Fruit fly (Drosophila melanogaster) whole organism, embryonic: ENCODE data around the gene Sec15.

Source experiments
- BEAF-32 ChIP-seq: fragments of 200-800 bp; sonication (Bioruptor generic); optimal IDR thresholded peaks from 3 replicates; lab custom pipeline; 2017; ENCODE audit warnings: missing biosample characterization, missing genetic modification characterization, mild to moderate bottlenecking, moderate library complexity, missing genetic modification reagents
- CG10979 ChIP-seq: fragments of 200-800 bp; sonication (Bioruptor generic); optimal IDR thresholded peaks from 2 replicates; lab custom pipeline; 2018; ENCODE audit warnings: missing biosample characterization, mild to moderate bottlenecking, missing genetic modification characterization, moderate library complexity
- CG11398 ChIP-seq: fragments of 200-800 bp; sonication (Bioruptor generic); optimal IDR thresholded peaks from 2 replicates; lab custom pipeline; 2016; ENCODE audit warnings: missing biosample characterization, missing genetic modification characterization
- CG11456 ChIP-seq: fragments of 200-800 bp; sonication (Bioruptor generic); IDR thresholded peaks from 3 replicates; pipeline ENCODE4 v1.3.6; 2022; ENCODE audit warnings: missing biosample characterization, missing genetic modification characterization
- CG12104 ChIP-seq: fragments of 200-800 bp; sonication (Bioruptor generic); optimal IDR thresholded peaks from 3 replicates; lab custom pipeline; 2016; ENCODE audit warnings: missing biosample characterization, missing genetic modification characterization
- CG12155 ChIP-seq: fragments of 200-800 bp; sonication (Bioruptor generic); optimal IDR thresholded peaks from 3 replicates; lab custom pipeline; 2016; ENCODE audit warnings: missing biosample characterization, missing genetic modification characterization
- CG12942 ChIP-seq: fragments of 200-800 bp; sonication (Bioruptor generic); optimal IDR thresholded peaks from 3 replicates; lab custom pipeline; 2016; ENCODE audit warnings: missing biosample characterization, missing genetic modification characterization
- CG16815 ChIP-seq: fragments of 200-800 bp; sonication (Bioruptor generic); optimal IDR thresholded peaks from 3 replicates; lab custom pipeline; 2017; ENCODE audit warnings: missing biosample characterization, mild to moderate bottlenecking, missing genetic modification characterization
- CG17361 ChIP-seq: fragments of 200-800 bp; sonication (Bioruptor generic); IDR thresholded peaks from 3 replicates; pipeline ENCODE4 v1.3.6; 2022; ENCODE audit warnings: missing biosample characterization, missing genetic modification characterization
- CG17385 ChIP-seq: fragments of 200-800 bp; sonication (Bioruptor generic); optimal IDR thresholded peaks from 3 replicates; lab custom pipeline; 2018; ENCODE audit warnings: missing biosample characterization, mild to moderate bottlenecking, missing genetic modification characterization
- CG2129 ChIP-seq: fragments of 200-800 bp; sonication (Bioruptor generic); IDR thresholded peaks from 2 replicates; pipeline ENCODE4 v1.3.6; 2022; ENCODE audit warnings: missing biosample characterization, missing genetic modification characterization; ENCODE audit not compliant: partially characterized antibody
- CG2875 ChIP-seq: fragments of 200-800 bp; sonication (Bioruptor generic); optimal IDR thresholded peaks from 2 replicates; lab custom pipeline; 2017; ENCODE audit warnings: missing biosample characterization, mild to moderate bottlenecking, missing genetic modification characterization, missing genetic modification reagents
- CG30403 ChIP-seq: fragments of 200-800 bp; sonication (Bioruptor generic); optimal IDR thresholded peaks from 3 replicates; lab custom pipeline; 2016; ENCODE audit warnings: missing biosample characterization, missing genetic modification characterization
- CG34224 ChIP-seq: fragments of 200-800 bp; sonication (Bioruptor generic); IDR thresholded peaks from 3 replicates; pipeline ENCODE4 v1.3.6; 2022; ENCODE audit warnings: missing biosample characterization, missing genetic modification characterization; ENCODE audit not compliant: partially characterized antibody
- CG34376 ChIP-seq: fragments of 200-800 bp; sonication (Bioruptor generic); optimal IDR thresholded peaks from 2 replicates; lab custom pipeline; 2018; ENCODE audit warnings: missing biosample characterization, mild to moderate bottlenecking, missing genetic modification characterization
- CG3847 ChIP-seq: fragments of 200-800 bp; sonication (Bioruptor generic); IDR thresholded peaks from 2 replicates; pipeline ENCODE4 v1.3.6; 2022; ENCODE audit warnings: missing biosample characterization, missing genetic modification characterization
- CG4328 ChIP-seq: fragments of 200-800 bp; sonication (Bioruptor generic); optimal IDR thresholded peaks from 3 replicates; lab custom pipeline; 2017; ENCODE audit warnings: missing biosample characterization, missing genetic modification reagents, missing genetic modification characterization
- CG6689 ChIP-seq: fragments of 200-800 bp; sonication (Bioruptor generic); IDR thresholded peaks from 2 replicates; pipeline ENCODE4 v1.3.6; 2022; ENCODE audit warnings: missing biosample characterization, missing genetic modification characterization
- CG7372 ChIP-seq: fragments of 200-800 bp; sonication (Bioruptor generic); IDR thresholded peaks from 2 replicates; pipeline ENCODE4 v1.3.6; 2022; ENCODE audit warnings: missing biosample characterization, missing genetic modification characterization
- CG9437 ChIP-seq: fragments of 200-800 bp; sonication (Bioruptor generic); optimal IDR thresholded peaks from 2 replicates; lab custom pipeline; 2018; ENCODE audit warnings: missing biosample characterization, mild to moderate bottlenecking, missing genetic modification characterization
- Chrac-16 ChIP-seq: fragments of 200-800 bp; sonication (Bioruptor generic); optimal IDR thresholded peaks from 3 replicates; lab custom pipeline; 2016; ENCODE audit warnings: missing biosample characterization, missing genetic modification characterization
- Dad ChIP-seq: fragments of 200-800 bp; sonication (Bioruptor generic); optimal IDR thresholded peaks from 3 replicates; lab custom pipeline; 2016; ENCODE audit warnings: missing biosample characterization, missing genetic modification characterization
- Ets65A ChIP-seq: fragments of 200-800 bp; sonication (Bioruptor generic); peaks from one replicate; lab custom pipeline; 2016; ENCODE audit warnings: missing biosample characterization, missing genetic modification characterization
- Fer2 ChIP-seq: fragments of 200-800 bp; sonication (Bioruptor generic); optimal IDR thresholded peaks from 2 replicates; lab custom pipeline; 2018; ENCODE audit warnings: missing biosample characterization, mild to moderate bottlenecking, missing genetic modification characterization, moderate library complexity
- GATAe ChIP-seq: fragments of 200-800 bp; sonication (Bioruptor generic); conservative IDR thresholded peaks from 2 replicates; pipeline ENCODE4 v1.3.6; 2022; ENCODE audit warnings: missing biosample characterization, missing genetic modification characterization
- Hey ChIP-seq: fragments of 200-800 bp; sonication (Bioruptor generic); optimal IDR thresholded peaks from 3 replicates; lab custom pipeline; 2018; ENCODE audit warnings: missing biosample characterization, mild to moderate bottlenecking, missing genetic modification characterization
- Hr78 ChIP-seq, 2 experiments: fragments of 200-800 bp in 1 of 2; fragments of >200 bp in 1 of 2; sonication (Bioruptor generic) in 1 of 2; optimal IDR thresholded peaks; 2 replicates each; lab custom pipeline; 2017 to 2019; ENCODE audit warnings: missing biosample characterization in 2 of 2, missing genetic modification characterization in 2 of 2, mild to moderate bottlenecking in 1 of 2, moderate library complexity in 1 of 2
- NC2β ChIP-seq: fragments of 200-800 bp; sonication (Bioruptor generic); optimal IDR thresholded peaks from 2 replicates; lab custom pipeline; 2016; ENCODE audit warnings: missing biosample characterization, missing genetic modification characterization
- Nf-YB ChIP-seq: fragments of 200-800 bp; sonication (Bioruptor generic); optimal IDR thresholded peaks from 3 replicates; lab custom pipeline; 2019; ENCODE audit warnings: missing biosample characterization, mild to moderate bottlenecking, missing genetic modification characterization, moderate library complexity
- Nf-YC ChIP-seq: fragments of 200-800 bp; optimal IDR thresholded peaks from 3 replicates; lab custom pipeline; 2019; ENCODE audit warnings: missing biosample characterization, mild to moderate bottlenecking, missing genetic modification characterization, moderate library complexity
- Rfx ChIP-seq: fragments of 200-800 bp; sonication (Bioruptor generic); IDR thresholded peaks from 2 replicates; pipeline ENCODE4 v1.3.6; 2022; ENCODE audit warnings: missing biosample characterization, missing genetic modification characterization
- Spps ChIP-seq: fragments of 200-800 bp; sonication (Bioruptor generic); optimal IDR thresholded peaks from 2 replicates; lab custom pipeline; 2018; ENCODE audit warnings: missing biosample characterization, mild to moderate bottlenecking, missing genetic modification characterization
- Vsx1 ChIP-seq: fragments of 200-800 bp; sonication (Bioruptor generic); optimal IDR thresholded peaks from 2 replicates; lab custom pipeline; 2017; ENCODE audit warnings: missing biosample characterization, mild to moderate bottlenecking, missing genetic modification characterization, missing genetic modification reagents
- ato ChIP-seq: fragments of 200-800 bp; sonication (Bioruptor generic); IDR thresholded peaks from 2 replicates; pipeline ENCODE4 v1.3.6; 2022; ENCODE audit warnings: missing biosample characterization, missing genetic modification characterization; ENCODE audit not compliant: partially characterized antibody
- cato ChIP-seq: fragments of 200-800 bp; sonication (Bioruptor generic); optimal IDR thresholded peaks from 2 replicates; lab custom pipeline; 2016; ENCODE audit warnings: missing biosample characterization, missing genetic modification characterization, borderline replicate concordance
- cg ChIP-seq: fragments of 200-800 bp; sonication (Bioruptor generic); optimal IDR thresholded peaks from 3 replicates; lab custom pipeline; 2019; ENCODE audit warnings: missing biosample characterization, mild to moderate bottlenecking, missing genetic modification characterization, moderate library complexity
- chm ChIP-seq: fragments of 200-800 bp; sonication (Bioruptor generic); IDR thresholded peaks from 2 replicates; pipeline ENCODE4 v1.3.6; 2022; ENCODE audit warnings: missing biosample characterization, missing genetic modification characterization
- emc ChIP-seq: fragments of 200-800 bp; sonication (Bioruptor generic); optimal IDR thresholded peaks from 2 replicates; lab custom pipeline; 2016; ENCODE audit warnings: missing biosample characterization, missing genetic modification characterization
- gcm ChIP-seq: fragments of 200-800 bp; sonication (Bioruptor generic); optimal IDR thresholded peaks from 2 replicates; lab custom pipeline; 2019; ENCODE audit warnings: missing biosample characterization, mild to moderate bottlenecking, missing genetic modification characterization, moderate library complexity
- jing ChIP-seq: fragments of 200-800 bp; sonication (Bioruptor generic); optimal IDR thresholded peaks from 2 replicates; lab custom pipeline; 2018; ENCODE audit warnings: missing biosample characterization, mild to moderate bottlenecking, missing genetic modification characterization
- lab ChIP-seq: fragments of 200-800 bp; sonication (Bioruptor generic); optimal IDR thresholded peaks from 3 replicates; lab custom pipeline; 2017; ENCODE audit warnings: missing biosample characterization, missing genetic modification characterization, mild to moderate bottlenecking, moderate library complexity, missing genetic modification reagents
- mam ChIP-seq: fragments of 200-800 bp; sonication (Bioruptor generic); optimal IDR thresholded peaks from 3 replicates; lab custom pipeline; 2016; ENCODE audit warnings: missing biosample characterization, missing genetic modification characterization
- mirr ChIP-seq: fragments of 200-800 bp; sonication (Bioruptor generic); optimal IDR thresholded peaks from 3 replicates; lab custom pipeline; 2018; ENCODE audit warnings: missing biosample characterization, mild to moderate bottlenecking, missing genetic modification characterization
- onecut ChIP-seq: fragments of 200-800 bp; sonication (Bioruptor generic); IDR thresholded peaks from 2 replicates; pipeline ENCODE4 v1.3.6; 2022; ENCODE audit warnings: missing biosample characterization, missing genetic modification characterization
- so ChIP-seq: fragments of 200-800 bp; sonication (Bioruptor generic); IDR thresholded peaks from 3 replicates; pipeline ENCODE4 v1.3.6; 2022; ENCODE audit warnings: missing biosample characterization, missing genetic modification characterization
- ssp ChIP-seq: fragments of 200-800 bp; sonication (Bioruptor generic); IDR thresholded peaks from 2 replicates; pipeline ENCODE4 v1.3.6; 2022; ENCODE audit warnings: missing biosample characterization, missing genetic modification characterization
- trh ChIP-seq: fragments of 200-800 bp; sonication (Bioruptor generic); optimal IDR thresholded peaks from 2 replicates; lab custom pipeline; 2016; ENCODE audit warnings: missing biosample characterization, missing genetic modification characterization
- vnd ChIP-seq: fragments of 200-800 bp; sonication (Bioruptor generic); IDR thresholded peaks from 3 replicates; pipeline ENCODE4 v1.3.6; 2022; ENCODE audit warnings: missing biosample characterization, missing genetic modification characterization; ENCODE audit not compliant: partially characterized antibody

Gene Sec15

DNA sequence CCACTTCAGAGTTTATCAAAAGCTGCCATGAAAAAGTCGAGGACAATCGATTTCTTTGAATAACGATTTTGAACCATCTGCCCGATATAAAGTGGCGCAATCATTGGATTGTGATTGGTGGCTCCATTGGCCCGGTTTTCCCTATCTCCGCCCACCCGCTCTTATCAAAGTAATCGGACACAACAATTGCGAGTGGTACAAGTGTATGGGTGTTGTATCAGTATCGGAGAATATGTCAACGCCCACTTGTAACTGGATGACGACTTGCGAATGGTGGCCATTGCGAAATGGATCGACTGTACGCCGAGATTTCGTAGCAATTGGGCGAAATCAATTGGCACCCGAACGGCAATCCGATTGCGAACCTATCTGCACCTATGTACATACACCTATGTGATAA, 30.2 kb downstream of the Sec15 start:
- no peak for TF ChIP-seq CG9437 (GFP tag; lab: Kevin White, UChicago)
- TF ChIP-seq Vsx1 (GFP tag; lab: Kevin White, UChicago), result no peak
- no peak for TF ChIP-seq CG17361 (GFP tag; lab: Robert Waterston, UW)
- TF ChIP-seq Fer2 (tag; lab: Kevin White, UChicago), result no peak
- TF ChIP-seq BEAF-32 (GFP tag; lab: Kevin White, UChicago), result no peak
- no peak for TF ChIP-seq vnd
- TF ChIP-seq mam (GFP tag; lab: Kevin White, UChicago), result no peak
- no peak for TF ChIP-seq CG12155
- TF ChIP-seq CG30403 (GFP tag; lab: Kevin White, UChicago), result no peak
- TF ChIP-seq lab, result no peak
- TF ChIP-seq chm (GFP tag; lab: Robert Waterston, UW), result no peak
- TF ChIP-seq CG3847, result no peak
- no peak for TF ChIP-seq cato (GFP tag; lab: Kevin White, UChicago)
- no peak for TF ChIP-seq CG4328 (GFP tag; lab: Kevin White, UChicago)
- TF ChIP-seq ato, result no peak
- peak; percentile 1 for TF ChIP-seq cg
- no peak for TF ChIP-seq CG16815
- TF ChIP-seq CG34376 (GFP tag; lab: Kevin White, UChicago), result no peak
- TF ChIP-seq CG2875 (GFP tag; lab: Kevin White, UChicago), result no peak
- no peak for TF ChIP-seq gcm (GFP tag; lab: Kevin White, UChicago)
- no peak for TF ChIP-seq Dad
- no peak for TF ChIP-seq Spps (tag; lab: Kevin White, UChicago)
- TF ChIP-seq NC2β (GFP tag; lab: Kevin White, UChicago), result no peak
- no peak for TF ChIP-seq so (GFP tag; lab: Robert Waterston, UW)
- no peak for TF ChIP-seq CG11456
- no peak for TF ChIP-seq CG12104 (GFP tag; lab: Kevin White, UChicago)
- TF ChIP-seq CG11398, result no peak
- TF ChIP-seq Rfx (GFP tag; lab: Robert Waterston, UW), result no peak
- TF ChIP-seq ssp (GFP tag; lab: Robert Waterston, UW), result no peak
- TF ChIP-seq Nf-YB (GFP tag; lab: Kevin White, UChicago), result peak; percentile 89
- TF ChIP-seq CG2129 (GFP tag; lab: Robert Waterston, UW), result no peak
- TF ChIP-seq emc, result no peak
- no peak for TF ChIP-seq CG10979 (tag; lab: Kevin White, UChicago)
- TF ChIP-seq CG7372, result no peak
- no peak for TF ChIP-seq Chrac-16
- no peak for TF ChIP-seq Hr78 (GFP tag; optimal IDR thresholded peaks at IDR 0.05; lab: Kevin White, UChicago)
- TF ChIP-seq Ets65A (GFP tag; lab: Kevin White, UChicago), result peak; percentile 23
- no peak for TF ChIP-seq trh (GFP tag; lab: Kevin White, UChicago)
- TF ChIP-seq onecut (GFP tag; lab: Robert Waterston, UW), result no peak
- TF ChIP-seq jing (GFP tag; lab: Kevin White, UChicago), result no peak
- TF ChIP-seq CG34224 (GFP tag; lab: Robert Waterston, UW), result no peak
- TF ChIP-seq CG17385 (GFP tag; lab: Kevin White, UChicago), result no peak
- TF ChIP-seq CG12942 (GFP tag; lab: Kevin White, UChicago), result no peak
- peak; percentile 57; the same call in 1 of the 2 replicates for TF ChIP-seq GATAe
- no peak for TF ChIP-seq CG6689 (GFP tag; lab: Robert Waterston, UW)
- TF ChIP-seq mirr, result peak; percentile 13
- TF ChIP-seq Nf-YC (tag; lab: Kevin White, UChicago), result peak; percentile 92
- TF ChIP-seq Hey, result no peak
